Fruit fly (Drosophila melanogaster) whole organism, embryonic: Measurements from ENCODE around the gene aru.
A peak's percentile ranks its signal among the peaks of the same experiment; 100 is the strongest.

ENCODE experiments used
- Adf1 ChIP-seq: fragments of 200-800 bp; sonication (Bioruptor generic); IDR thresholded peaks from 2 replicates; pipeline ENCODE4 v1.3.6; 2022; ENCODE audit warnings: missing biosample characterization, missing genetic modification characterization
- Antp ChIP-seq: fragments of 200-800 bp; sonication (Bioruptor generic); optimal IDR thresholded peaks from 3 replicates; lab custom pipeline; 2016; ENCODE audit warnings: missing biosample characterization, missing genetic modification characterization
- Awh ChIP-seq: fragments of 200-800 bp; sonication (Bioruptor generic); IDR thresholded peaks from 2 replicates; pipeline ENCODE4, ENCODE4 v1.3.6; 2022; ENCODE audit warnings: missing biosample characterization, missing genetic modification characterization
- Bgb ChIP-seq: fragments of 200-800 bp; sonication (Bioruptor generic); IDR thresholded peaks from 2 replicates; pipeline ENCODE4 v1.3.6; 2022; ENCODE audit warnings: missing biosample characterization, missing genetic modification characterization; ENCODE audit not compliant: partially characterized antibody
- CG11696 ChIP-seq: fragments of 200-800 bp; sonication (Bioruptor generic); IDR thresholded peaks from 2 replicates; pipeline ENCODE4 v1.3.6; 2022; ENCODE audit warnings: missing biosample characterization, missing genetic modification characterization
- CG12104 ChIP-seq: fragments of 200-800 bp; sonication (Bioruptor generic); optimal IDR thresholded peaks from 3 replicates; lab custom pipeline; 2016; ENCODE audit warnings: missing biosample characterization, missing genetic modification characterization
- CG12744 ChIP-seq: fragments of 200-800 bp; sonication (Bioruptor generic); optimal IDR thresholded peaks from 2 replicates; lab custom pipeline; 2016; ENCODE audit warnings: missing biosample characterization, missing genetic modification characterization
- CG13123 ChIP-seq: fragments of 200-800 bp; sonication (Bioruptor generic); optimal IDR thresholded peaks from 2 replicates; lab custom pipeline; 2016; ENCODE audit warnings: missing biosample characterization, missing genetic modification characterization
- CG13775 ChIP-seq: fragments of 200-800 bp; sonication (Bioruptor generic); optimal IDR thresholded peaks from 3 replicates; lab custom pipeline; 2017; ENCODE audit warnings: missing biosample characterization, mild to moderate bottlenecking, missing genetic modification characterization
- CG14050 ChIP-seq: fragments of 200-800 bp; sonication (Bioruptor generic); IDR thresholded peaks from 3 replicates; pipeline ENCODE4 v1.3.6; 2022; ENCODE audit warnings: missing biosample characterization, missing genetic modification characterization
- CG15011 ChIP-seq: fragments of 200-800 bp; sonication (Bioruptor generic); optimal IDR thresholded peaks from 3 replicates; lab custom pipeline; 2018; ENCODE audit warnings: missing biosample characterization, mild to moderate bottlenecking, missing genetic modification characterization
- CG17361 ChIP-seq: fragments of 200-800 bp; sonication (Bioruptor generic); IDR thresholded peaks from 3 replicates; pipeline ENCODE4 v1.3.6; 2022; ENCODE audit warnings: missing biosample characterization, missing genetic modification characterization
- CG2129 ChIP-seq: fragments of 200-800 bp; sonication (Bioruptor generic); IDR thresholded peaks from 2 replicates; pipeline ENCODE4 v1.3.6; 2022; ENCODE audit warnings: missing biosample characterization, missing genetic modification characterization; ENCODE audit not compliant: partially characterized antibody
- CG2199 ChIP-seq: fragments of 200-800 bp; sonication (Bioruptor generic); IDR thresholded peaks from 3 replicates; pipeline ENCODE4 v1.3.6; 2022; ENCODE audit warnings: missing biosample characterization, missing genetic modification characterization
- CG30431 ChIP-seq: fragments of 200-800 bp; sonication (Bioruptor generic); optimal IDR thresholded peaks from 2 replicates; lab custom pipeline; 2017; ENCODE audit warnings: missing biosample characterization, missing genetic modification characterization
- CG32532 ChIP-seq: fragments of 200-800 bp; sonication (Bioruptor generic); IDR thresholded peaks from 2 replicates; pipeline ENCODE4 v1.3.6; 2022; ENCODE audit warnings: missing biosample characterization, missing genetic modification characterization
- CG3838 ChIP-seq: fragments of 200-800 bp; sonication (Bioruptor generic); optimal IDR thresholded peaks from 3 replicates; lab custom pipeline; 2016; ENCODE audit warnings: missing biosample characterization, missing genetic modification characterization
- CG6765 ChIP-seq: fragments of 200-800 bp; sonication (Bioruptor generic); optimal IDR thresholded peaks from 3 replicates; lab custom pipeline; 2017; ENCODE audit warnings: missing biosample characterization, mild to moderate bottlenecking, missing genetic modification characterization
- CG6813 ChIP-seq: fragments of 200-800 bp; sonication (Bioruptor generic); optimal IDR thresholded peaks from 2 replicates; lab custom pipeline; 2017; ENCODE audit warnings: missing biosample characterization, missing genetic modification characterization, mild to moderate bottlenecking, moderate library complexity, missing genetic modification reagents
- CG7745 ChIP-seq: fragments of 200-800 bp; sonication (Bioruptor generic); optimal IDR thresholded peaks from 2 replicates; lab custom pipeline; 2018; ENCODE audit warnings: missing biosample characterization, mild to moderate bottlenecking, missing genetic modification characterization, moderate library complexity
- CG8281 ChIP-seq: fragments of 200-800 bp; sonication (Bioruptor generic); optimal IDR thresholded peaks from 2 replicates; lab custom pipeline; 2018; ENCODE audit warnings: missing biosample characterization, mild to moderate bottlenecking, missing genetic modification characterization, moderate library complexity
- CG8388 ChIP-seq: fragments of 200-800 bp; sonication (Bioruptor generic); optimal IDR thresholded peaks from 2 replicates; lab custom pipeline; 2019; ENCODE audit warnings: missing biosample characterization, mild to moderate bottlenecking, missing genetic modification characterization, moderate library complexity
- CG9797 ChIP-seq: fragments of 200-800 bp; sonication (Bioruptor generic); optimal IDR thresholded peaks from 3 replicates; lab custom pipeline; 2018; ENCODE audit warnings: missing biosample characterization, mild to moderate bottlenecking, missing genetic modification characterization
- Camta ChIP-seq: fragments of 200-800 bp; sonication (Bioruptor generic); optimal IDR thresholded peaks from 2 replicates; lab custom pipeline; 2016; ENCODE audit warnings: missing biosample characterization, missing genetic modification characterization
- D ChIP-seq, 2 experiments: fragments of 200-800 bp in 1 of 2; fragments of >200 bp in 1 of 2; sonication (Bioruptor generic) in 1 of 2; optimal IDR thresholded peaks; 2 replicates in 1 of 2; 3 replicates in 1 of 2; lab custom pipeline; 2017; ENCODE audit warnings: mild to moderate bottlenecking in 1 of 2, missing biosample characterization in 1 of 2, missing genetic modification characterization in 1 of 2, missing genetic modification reagents in 1 of 2
- Dp ChIP-seq: fragments of 200-800 bp; sonication (Bioruptor generic); optimal IDR thresholded peaks from 2 replicates; lab custom pipeline; 2018; ENCODE audit warnings: missing biosample characterization, mild to moderate bottlenecking, missing genetic modification characterization, moderate library complexity
- E2f1 ChIP-seq: fragments of 200-800 bp; sonication (Bioruptor generic); IDR thresholded peaks from 2 replicates; pipeline ENCODE4 v1.3.6; 2022; ENCODE audit warnings: missing biosample characterization, missing genetic modification characterization
- GATAe ChIP-seq: fragments of 200-800 bp; sonication (Bioruptor generic); conservative IDR thresholded peaks from 2 replicates; pipeline ENCODE4 v1.3.6; 2022; ENCODE audit warnings: missing biosample characterization, missing genetic modification characterization
- Mad ChIP-seq: fragments of 200-800 bp; sonication (Bioruptor generic); optimal IDR thresholded peaks from 2 replicates; lab custom pipeline; 2016; ENCODE audit warnings: missing biosample characterization, missing genetic modification characterization
- Max ChIP-seq: fragments of 200-800 bp; sonication (Bioruptor generic); optimal IDR thresholded peaks from 2 replicates; lab custom pipeline; 2016; ENCODE audit warnings: missing biosample characterization, mild to moderate bottlenecking, missing genetic modification characterization
- Med ChIP-seq: fragments of 200-800 bp; sonication (Bioruptor generic); peaks from one replicate; lab custom pipeline; 2016; ENCODE audit warnings: missing biosample characterization, missing genetic modification characterization, mild to moderate bottlenecking, inconsistent platforms, moderate library complexity
- Spps ChIP-seq: fragments of 200-800 bp; sonication (Bioruptor generic); optimal IDR thresholded peaks from 2 replicates; lab custom pipeline; 2018; ENCODE audit warnings: missing biosample characterization, mild to moderate bottlenecking, missing genetic modification characterization
- Taf1 ChIP-seq: fragments of 200-800 bp; sonication (Bioruptor generic); IDR thresholded peaks from 2 replicates; pipeline ENCODE4 v1.3.6; 2022; ENCODE audit warnings: missing biosample characterization, missing genetic modification characterization
- abd-A ChIP-seq: fragments of 200-800 bp; sonication (Bioruptor generic); optimal IDR thresholded peaks from 3 replicates; lab custom pipeline; 2019; ENCODE audit warnings: missing biosample characterization, mild to moderate bottlenecking, missing genetic modification characterization, moderate library complexity
- dati ChIP-seq: fragments of 200-800 bp; sonication (Bioruptor generic); IDR thresholded peaks from 2 replicates; pipeline ENCODE4 v1.3.6; 2022; ENCODE audit warnings: missing biosample characterization, missing genetic modification characterization
- dysf ChIP-seq: fragments of 200-800 bp; sonication (Bioruptor generic); IDR thresholded peaks from 3 replicates; pipeline ENCODE4 v1.3.6; 2022; ENCODE audit warnings: missing biosample characterization, missing genetic modification characterization
- exex ChIP-seq: fragments of 200-800 bp; sonication (Bioruptor generic); optimal IDR thresholded peaks from 4 replicates; lab custom pipeline; 2018; ENCODE audit warnings: missing biosample characterization, mild to moderate bottlenecking, missing genetic modification characterization, moderate library complexity
- fd64A ChIP-seq: fragments of 200-800 bp; sonication (Bioruptor generic); optimal IDR thresholded peaks from 3 replicates; lab custom pipeline; 2018; ENCODE audit warnings: missing biosample characterization, mild to moderate bottlenecking, missing genetic modification characterization
- ftz-f1 ChIP-seq: fragments of 200-800 bp; sonication (Bioruptor generic); optimal IDR thresholded peaks from 2 replicates; lab custom pipeline; 2016; ENCODE audit warnings: missing biosample characterization, missing genetic modification characterization
- insv ChIP-seq, 2 experiments: fragments of 200-800 bp; sonication (Bioruptor generic); optimal IDR thresholded peaks; 3 replicates each; lab custom pipeline; 2016 to 2018; ENCODE audit warnings: missing biosample characterization in 2 of 2, missing genetic modification characterization in 2 of 2
- kay ChIP-seq: fragments of 200-800 bp; sonication (Bioruptor generic); optimal IDR thresholded peaks from 2 replicates; lab custom pipeline; 2016; ENCODE audit warnings: missing biosample characterization, missing genetic modification characterization
- klu ChIP-seq: fragments of 200-800 bp; sonication (Bioruptor generic); IDR thresholded peaks from 2 replicates; pipeline ENCODE4 v1.3.6; 2022; ENCODE audit warnings: missing biosample characterization, missing genetic modification characterization
- lilli ChIP-seq: fragments of 200-800 bp; sonication (Bioruptor generic); optimal IDR thresholded peaks from 3 replicates; lab custom pipeline; 2016; ENCODE audit warnings: missing biosample characterization, missing genetic modification characterization
- nau ChIP-seq: fragments of 200-800 bp; sonication (Bioruptor generic); optimal IDR thresholded peaks from 3 replicates; lab custom pipeline; 2017; ENCODE audit warnings: missing biosample characterization, mild to moderate bottlenecking, missing genetic modification characterization, missing genetic modification reagents
- org-1 ChIP-seq: fragments of 200-800 bp; sonication (Bioruptor generic); optimal IDR thresholded peaks from 2 replicates; lab custom pipeline; 2017; ENCODE audit warnings: missing biosample characterization, missing genetic modification characterization
- pum ChIP-seq: fragments of 200-800 bp; sonication (Bioruptor generic); optimal IDR thresholded peaks from 2 replicates; lab custom pipeline; 2016; ENCODE audit warnings: missing biosample characterization, missing genetic modification characterization
- sens-2 ChIP-seq: fragments of 200-800 bp; sonication (Bioruptor generic); IDR thresholded peaks from 2 replicates; pipeline ENCODE4 v1.3.6; 2022; ENCODE audit warnings: missing biosample characterization, missing genetic modification characterization
- twi ChIP-seq: fragments of 200-800 bp; optimal IDR thresholded peaks from 2 replicates; lab custom pipeline; 2019; ENCODE audit warnings: missing biosample characterization, mild to moderate bottlenecking, missing genetic modification characterization, moderate library complexity
- wek ChIP-seq: fragments of 200-800 bp; sonication (Bioruptor generic); optimal IDR thresholded peaks from 3 replicates; lab custom pipeline; 2018; ENCODE audit warnings: missing biosample characterization, mild to moderate bottlenecking, missing genetic modification characterization, moderate library complexity
- yki ChIP-seq: fragments of >200 bp; optimal IDR thresholded peaks from 3 replicates; lab custom pipeline; 2018

The aru gene

DNA sequence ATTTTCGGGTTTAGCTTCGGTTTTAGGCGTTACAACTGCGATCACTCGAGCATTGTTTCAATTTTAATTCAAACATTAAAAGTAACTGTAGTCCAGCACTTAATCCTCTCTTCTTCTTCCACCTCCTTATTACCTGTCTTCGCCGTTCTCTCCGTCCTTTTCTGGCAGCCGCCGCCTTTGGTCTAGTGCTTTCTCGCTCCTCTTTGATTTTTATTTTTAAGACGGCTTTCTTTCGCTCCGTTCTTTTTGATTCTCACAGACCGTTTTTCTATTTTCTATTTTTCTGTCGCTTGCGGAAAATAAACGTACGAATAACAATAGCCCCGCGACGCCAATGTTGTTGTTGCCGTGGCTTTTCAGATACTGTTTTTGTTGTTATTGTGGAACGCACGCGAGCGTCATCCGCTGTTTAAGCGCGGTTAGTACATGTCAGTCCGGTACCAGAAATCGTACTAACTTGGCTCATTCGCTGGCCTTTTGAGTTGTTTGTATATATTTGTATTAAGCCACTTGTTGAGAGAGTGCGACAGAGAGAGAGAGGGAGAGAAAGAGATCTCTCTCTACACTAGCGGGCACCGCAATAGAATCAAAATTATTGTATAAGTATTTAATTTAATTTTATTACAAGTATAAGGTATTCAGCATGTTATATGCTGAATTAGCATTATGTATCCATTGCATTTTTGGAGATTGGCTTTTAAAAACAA lies at the start of gene aru (continued):
- no peak for TF ChIP-seq D (optimal IDR thresholded peaks at IDR 0.05; lab: Kevin White, UChicago)
- peak; percentile 29 for TF ChIP-seq D (GFP tag; optimal IDR thresholded peaks at IDR 0.05; lab: Kevin White, UChicago)
- TF ChIP-seq Adf1 (GFP tag; lab: Robert Waterston, UW): no peak
- no peak; the same call in 1 of the 2 replicates for TF ChIP-seq CG32532 (GFP tag; lab: Robert Waterston, UW)
- TF ChIP-seq CG6765: peak; percentile 55
- no peak for TF ChIP-seq CG2199
- TF ChIP-seq dysf: peak; percentile 12; the same call in 1 of the 3 replicates
- TF ChIP-seq CG3838 (GFP tag; lab: Kevin White, UChicago): no peak
- no peak for TF ChIP-seq lilli (GFP tag; lab: Kevin White, UChicago)
- TF ChIP-seq E2f1 (GFP tag; lab: Robert Waterston, UW): no peak
- no peak for TF ChIP-seq CG12744 (GFP tag; lab: Kevin White, UChicago)
- no peak for TF ChIP-seq GATAe
- no peak for TF ChIP-seq dati (GFP tag; lab: Robert Waterston, UW)
- TF ChIP-seq insv (GFP tag; optimal IDR thresholded peaks at IDR 0.05; lab: Kevin White, UChicago): peak in 1 of 2 experiments; percentile 4
- TF ChIP-seq ftz-f1: no peak
- no peak for TF ChIP-seq Max (GFP tag; lab: Kevin White, UChicago)
- no peak for TF ChIP-seq Spps (tag; lab: Kevin White, UChicago)
- TF ChIP-seq twi (tag; lab: Kevin White, UChicago): no peak
- TF ChIP-seq CG11696: peak; percentile 99
- no peak for TF ChIP-seq CG12104
- no peak for TF ChIP-seq kay (GFP tag; lab: Kevin White, UChicago)
- TF ChIP-seq exex (tag; lab: Kevin White, UChicago): no peak
- TF ChIP-seq CG17361 (GFP tag; lab: Robert Waterston, UW): peak; percentile 44; the same call in 1 of the 3 replicates
- peak; percentile 86 for TF ChIP-seq Med (GFP tag; lab: Kevin White, UChicago)
- no peak for TF ChIP-seq CG9797 (GFP tag; lab: Kevin White, UChicago)
- TF ChIP-seq wek (GFP tag; lab: Kevin White, UChicago): peak; percentile 16
- no peak for TF ChIP-seq klu (GFP tag; lab: Robert Waterston, UW)
- TF ChIP-seq Bgb (GFP tag; lab: Robert Waterston, UW): 0 out of 2 replicates have a peak, but pooled peaks have one; percentile 18
- TF ChIP-seq Antp (GFP tag; lab: Kevin White, UChicago): no peak
- TF ChIP-seq Camta (GFP tag; lab: Kevin White, UChicago): no peak
- TF ChIP-seq fd64A: no peak
- no peak for TF ChIP-seq CG13775 (GFP tag; lab: Kevin White, UChicago)
- no peak for TF ChIP-seq CG14050 (GFP tag; lab: Robert Waterston, UW)
- no peak for TF ChIP-seq CG13123 (GFP tag; lab: Kevin White, UChicago)
- TF ChIP-seq CG8281: no peak
- TF ChIP-seq nau: no peak
- peak; percentile 24; the same call in 1 of the 2 replicates for TF ChIP-seq Awh (GFP tag; lab: Robert Waterston, UW)
- no peak for TF ChIP-seq CG2129
- TF ChIP-seq sens-2: peak; percentile 19; the same call in 1 of the 2 replicates
- no peak for TF ChIP-seq org-1 (GFP tag; lab: Kevin White, UChicago)
- TF ChIP-seq abd-A: no peak
- TF ChIP-seq CG6813 (GFP tag; lab: Kevin White, UChicago): no peak
- TF ChIP-seq Mad: no peak
- TF ChIP-seq CG8388 (GFP tag; lab: Kevin White, UChicago): peak; percentile 10
- peak; percentile 35 for TF ChIP-seq CG7745 (tag; lab: Kevin White, UChicago)
- TF ChIP-seq Dp: no peak
- no peak for TF ChIP-seq Taf1 (GFP tag; lab: Robert Waterston, UW)
- no peak for TF ChIP-seq yki (lab: Kevin White, UChicago)
- no peak for TF ChIP-seq CG30431 (GFP tag; lab: Kevin White, UChicago)
- TF ChIP-seq CG15011: no peak
- TF ChIP-seq pum (GFP tag; lab: Kevin White, UChicago): no peak
